Fruit fly (Drosophila melanogaster) whole organism, prepupa: Measurements from ENCODE around the gene CG17564.

Experiments used
- Blimp-1 ChIP-seq: fragments of 200-800 bp; sonication (Bioruptor generic); optimal IDR thresholded peaks from 3 replicates; lab custom pipeline; 2017; ENCODE audit warnings: missing biosample characterization, missing genetic modification characterization, mild to moderate bottlenecking, moderate library complexity, missing genetic modification reagents
- CG10631 ChIP-seq: fragments of 200-800 bp; sonication (Bioruptor generic); optimal IDR thresholded peaks from 2 replicates; lab custom pipeline; 2016; ENCODE audit warnings: missing biosample characterization, missing genetic modification characterization
- CG10669 ChIP-seq: fragments of 200-800 bp; sonication (Bioruptor generic); optimal IDR thresholded peaks from 3 replicates; lab custom pipeline; 2018; ENCODE audit warnings: missing biosample characterization, mild to moderate bottlenecking, missing genetic modification characterization, moderate library complexity
- CG11294 ChIP-seq: fragments of 200-800 bp; sonication (Bioruptor generic); IDR thresholded peaks from 2 replicates; pipeline ENCODE4 v1.3.6; 2022; ENCODE audit warnings: missing biosample characterization, missing genetic modification characterization
- CG11762 ChIP-seq: fragments of 200-800 bp; sonication (Bioruptor generic); optimal IDR thresholded peaks from 3 replicates; lab custom pipeline; 2016; ENCODE audit warnings: missing biosample characterization, missing genetic modification characterization; ENCODE audit not compliant: insufficient read depth
- CG1621 ChIP-seq: fragments of 200-800 bp; sonication (Bioruptor generic); optimal IDR thresholded peaks from 3 replicates; lab custom pipeline; 2018; ENCODE audit warnings: missing biosample characterization, mild to moderate bottlenecking, missing genetic modification characterization
- CG16779 ChIP-seq: fragments of 200-800 bp; sonication (Bioruptor generic); optimal IDR thresholded peaks from 3 replicates; lab custom pipeline; 2017; ENCODE audit warnings: missing biosample characterization, mild to moderate bottlenecking, missing genetic modification characterization
- CG3032 ChIP-seq: fragments of 200-800 bp; optimal IDR thresholded peaks from 2 replicates; lab custom pipeline; 2019; ENCODE audit warnings: missing biosample characterization, mild to moderate bottlenecking, missing genetic modification characterization, moderate library complexity
- CG31627 ChIP-seq: fragments of 200-800 bp; sonication (Bioruptor generic); optimal IDR thresholded peaks from 3 replicates; lab custom pipeline; 2016; ENCODE audit warnings: missing biosample characterization, missing genetic modification characterization
- CG34406 ChIP-seq: fragments of 200-800 bp; sonication (Bioruptor generic); optimal IDR thresholded peaks from 3 replicates; lab custom pipeline; 2016; ENCODE audit warnings: missing biosample characterization, missing genetic modification characterization
- CG3919 ChIP-seq: fragments of 200-800 bp; sonication (Bioruptor generic); optimal IDR thresholded peaks from 3 replicates; lab custom pipeline; 2016; ENCODE audit warnings: missing biosample characterization, missing genetic modification characterization
- CG4318 ChIP-seq: fragments of 200-800 bp; sonication (Bioruptor generic); optimal IDR thresholded peaks from 3 replicates; lab custom pipeline; 2017; ENCODE audit warnings: missing biosample characterization, mild to moderate bottlenecking, missing genetic modification characterization
- CG6163 ChIP-seq: fragments of 200-800 bp; sonication (Bioruptor generic); IDR thresholded peaks from 3 replicates; pipeline ENCODE4 v1.3.6; 2022; ENCODE audit warnings: missing biosample characterization, missing genetic modification characterization
- CG6276 ChIP-seq: fragments of 200-800 bp; sonication (Bioruptor generic); optimal IDR thresholded peaks from 2 replicates; lab custom pipeline; 2017; ENCODE audit warnings: missing biosample characterization, mild to moderate bottlenecking, missing genetic modification characterization
- CG6792 ChIP-seq: fragments of 200-800 bp; sonication (Bioruptor generic); optimal IDR thresholded peaks from 3 replicates; lab custom pipeline; 2016; ENCODE audit warnings: missing biosample characterization, missing genetic modification characterization
- CG6854 ChIP-seq: fragments of 200-800 bp; sonication (Bioruptor generic); optimal IDR thresholded peaks from 2 replicates; lab custom pipeline; 2017; ENCODE audit warnings: missing biosample characterization, mild to moderate bottlenecking, missing genetic modification characterization
- CG7368 ChIP-seq: fragments of 200-800 bp; sonication (Bioruptor generic); optimal IDR thresholded peaks from 3 replicates; lab custom pipeline; 2016; ENCODE audit warnings: missing biosample characterization, missing genetic modification characterization
- CG8319 ChIP-seq: fragments of 200-800 bp; sonication (Bioruptor generic); optimal IDR thresholded peaks from 3 replicates; lab custom pipeline; 2016; ENCODE audit warnings: missing biosample characterization, missing genetic modification characterization
- CG8632 ChIP-seq: fragments of 200-800 bp; sonication (Bioruptor generic); optimal IDR thresholded peaks from 3 replicates; lab custom pipeline; 2016; ENCODE audit warnings: missing biosample characterization, missing genetic modification characterization
- CG9139 ChIP-seq: fragments of 200-800 bp; sonication (Bioruptor generic); optimal IDR thresholded peaks from 3 replicates; lab custom pipeline; 2017; ENCODE audit warnings: missing biosample characterization, mild to moderate bottlenecking, missing genetic modification characterization
- Eip75B ChIP-seq: fragments of 200-800 bp; sonication (Bioruptor generic); optimal IDR thresholded peaks from 3 replicates; lab custom pipeline; 2016; ENCODE audit warnings: missing biosample characterization, missing genetic modification characterization
- Eip78C ChIP-seq: fragments of 200-800 bp; sonication (Bioruptor generic); peaks from one replicate; lab custom pipeline; 2016; ENCODE audit warnings: missing biosample characterization, missing genetic modification characterization
- Ets21C ChIP-seq: fragments of 200-800 bp; sonication (Bioruptor generic); optimal IDR thresholded peaks from 3 replicates; lab custom pipeline; 2016; ENCODE audit warnings: missing biosample characterization, missing genetic modification characterization
- Ets96B ChIP-seq: fragments of 200-800 bp; optimal IDR thresholded peaks from 2 replicates; lab custom pipeline; 2019; ENCODE audit warnings: missing biosample characterization, mild to moderate bottlenecking, missing genetic modification characterization, moderate library complexity
- Gug ChIP-seq: fragments of 200-800 bp; sonication (Bioruptor generic); IDR thresholded peaks from 2 replicates; pipeline ENCODE4 v1.3.6; 2022; ENCODE audit warnings: missing biosample characterization, missing genetic modification characterization
- Hr38 ChIP-seq: sonication (Bioruptor generic); optimal IDR thresholded peaks from 2 replicates; lab custom pipeline; 2016; ENCODE audit warnings: missing biosample characterization, missing genetic modification characterization
- Hr4 ChIP-seq: fragments of 200-800 bp; sonication (Bioruptor generic); optimal IDR thresholded peaks from 3 replicates; lab custom pipeline; 2016; ENCODE audit warnings: missing biosample characterization, missing genetic modification characterization
- Lpt ChIP-seq: fragments of 200-800 bp; sonication (Bioruptor generic); optimal IDR thresholded peaks from 3 replicates; lab custom pipeline; 2016; ENCODE audit warnings: missing biosample characterization, missing genetic modification characterization
- Met ChIP-seq: fragments of 200-800 bp; sonication (Bioruptor generic); optimal IDR thresholded peaks from 3 replicates; lab custom pipeline; 2016; ENCODE audit warnings: missing biosample characterization, missing genetic modification characterization
- OdsH ChIP-seq: fragments of 200-800 bp; sonication (Bioruptor generic); optimal IDR thresholded peaks from 3 replicates; lab custom pipeline; 2016; ENCODE audit warnings: missing biosample characterization, missing genetic modification characterization
- Smox ChIP-seq: fragments of 200-800 bp; sonication (Bioruptor generic); optimal IDR thresholded peaks from 3 replicates; lab custom pipeline; 2016; ENCODE audit warnings: missing biosample characterization, missing genetic modification characterization
- Sox102F ChIP-seq: fragments of 200-800 bp; sonication (Bioruptor generic); optimal IDR thresholded peaks from 2 replicates; lab custom pipeline; 2016; ENCODE audit warnings: missing biosample characterization, mild to moderate bottlenecking, missing genetic modification characterization
- Sox14 ChIP-seq: fragments of 200-800 bp; sonication (Bioruptor generic); optimal IDR thresholded peaks from 3 replicates; lab custom pipeline; 2016; ENCODE audit warnings: missing biosample characterization, missing genetic modification characterization
- achi ChIP-seq: fragments of 200-800 bp; sonication (Bioruptor generic); optimal IDR thresholded peaks from 3 replicates; lab custom pipeline; 2016; ENCODE audit warnings: missing biosample characterization, missing genetic modification characterization
- acj6 ChIP-seq: fragments of 200-800 bp; sonication (Bioruptor generic); optimal IDR thresholded peaks from 3 replicates; lab custom pipeline; 2016; ENCODE audit warnings: missing biosample characterization, missing genetic modification characterization
- cyc ChIP-seq: fragments of 200-800 bp; sonication (Bioruptor generic); optimal IDR thresholded peaks from 3 replicates; lab custom pipeline; 2016; ENCODE audit warnings: missing biosample characterization, missing genetic modification characterization
- dsx ChIP-seq: fragments of 200-800 bp; optimal IDR thresholded peaks from 3 replicates; lab custom pipeline; 2019; ENCODE audit warnings: missing biosample characterization, mild to moderate bottlenecking, missing genetic modification characterization, moderate library complexity; ENCODE audit not compliant: poor library complexity, severe bottlenecking
- eg ChIP-seq: fragments of 200-800 bp; sonication (Bioruptor generic); IDR thresholded peaks from 3 replicates; pipeline ENCODE4 v1.3.6; 2022; ENCODE audit warnings: missing biosample characterization, missing genetic modification characterization
- esn ChIP-seq: fragments of 200-800 bp; sonication (Bioruptor generic); optimal IDR thresholded peaks from 2 replicates; lab custom pipeline; 2016; ENCODE audit warnings: missing biosample characterization, mild to moderate bottlenecking, missing genetic modification characterization, moderate library complexity
- fd59A ChIP-seq: fragments of 200-800 bp; sonication (Bioruptor generic); optimal IDR thresholded peaks from 2 replicates; lab custom pipeline; 2017; ENCODE audit warnings: missing biosample characterization, mild to moderate bottlenecking, missing genetic modification characterization, missing genetic modification reagents
- fd85E ChIP-seq: fragments of 200-800 bp; sonication (Bioruptor generic); optimal IDR thresholded peaks from 3 replicates; lab custom pipeline; 2016; ENCODE audit warnings: missing biosample characterization, missing genetic modification characterization
- lz ChIP-seq: fragments of 200-800 bp; sonication (Bioruptor generic); optimal IDR thresholded peaks from 3 replicates; lab custom pipeline; 2016; ENCODE audit warnings: missing biosample characterization, missing genetic modification characterization
- net ChIP-seq: fragments of 200-800 bp; sonication (Bioruptor generic); optimal IDR thresholded peaks from 3 replicates; lab custom pipeline; 2016; ENCODE audit warnings: missing biosample characterization, missing genetic modification characterization
- pdm3 ChIP-seq: fragments of 200-800 bp; sonication (Bioruptor generic); optimal IDR thresholded peaks from 3 replicates; lab custom pipeline; 2016; ENCODE audit warnings: missing biosample characterization, missing genetic modification characterization
- salr ChIP-seq, 2 experiments: fragments of 200-800 bp; sonication (Bioruptor generic); optimal IDR thresholded peaks; 3 replicates each; lab custom pipeline; 2016 to 2018; ENCODE audit warnings: missing biosample characterization in 2 of 2, missing genetic modification characterization in 2 of 2, mild to moderate bottlenecking in 1 of 2
- ss ChIP-seq, 2 experiments: fragments of 200-800 bp; sonication (Bioruptor generic); optimal IDR thresholded peaks; 2 replicates in 1 of 2; 3 replicates in 1 of 2; lab custom pipeline; 2017 to 2018; ENCODE audit warnings: mild to moderate bottlenecking in 2 of 2, missing biosample characterization in 2 of 2, missing genetic modification characterization in 2 of 2, moderate library complexity in 1 of 2
- topi ChIP-seq: fragments of 200-800 bp; sonication (Bioruptor generic); optimal IDR thresholded peaks from 3 replicates; lab custom pipeline; 2016; ENCODE audit warnings: missing biosample characterization, missing genetic modification characterization
- vri ChIP-seq: fragments of 200-800 bp; sonication (Bioruptor generic); optimal IDR thresholded peaks from 3 replicates; lab custom pipeline; 2016; ENCODE audit warnings: missing biosample characterization, mild to moderate bottlenecking, missing genetic modification characterization

CG17564 gene

dm6 chr2L:19254079-19254478, 45.7 kb downstream of the CG17564 start (continued):
- peak; percentile 35 for TF ChIP-seq CG3032
- TF ChIP-seq fd59A (GFP tag; lab: Kevin White, UChicago) = no peak
- peak; percentile 52 for TF ChIP-seq Ets96B (tag; lab: Kevin White, UChicago)
- no peak for TF ChIP-seq CG6163 (GFP tag; lab: Robert Waterston, UW)
- no peak for TF ChIP-seq CG16779 (tag; lab: Kevin White, UChicago)
- peak; percentile 5 for TF ChIP-seq lz (GFP tag; lab: Kevin White, UChicago)
- TF ChIP-seq OdsH (GFP tag; lab: Kevin White, UChicago) = peak; percentile 18
- no peak for TF ChIP-seq CG4318 (GFP tag; lab: Kevin White, UChicago)
- peak; percentile 9 for TF ChIP-seq CG31627 (GFP tag; lab: Kevin White, UChicago)
- peak; percentile 6 for TF ChIP-seq Met (GFP tag; lab: Kevin White, UChicago)
- peak; percentile 5 for TF ChIP-seq Sox14 (GFP tag; lab: Kevin White, UChicago)
- peak; percentile 37 for TF ChIP-seq CG10669 (GFP tag; lab: Kevin White, UChicago)
- TF ChIP-seq CG34406 (GFP tag; lab: Kevin White, UChicago) = peak; percentile 4
- peak; percentile 15 for TF ChIP-seq CG3919 (GFP tag; lab: Kevin White, UChicago)
- peak; percentile 80 for TF ChIP-seq Eip78C
- no peak for TF ChIP-seq cyc (GFP tag; lab: Kevin White, UChicago)
- TF ChIP-seq CG6276 = no peak
- no peak for TF ChIP-seq Sox102F (GFP tag; lab: Kevin White, UChicago)
- TF ChIP-seq CG7368 (GFP tag; lab: Kevin White, UChicago) = peak; percentile 8
- TF ChIP-seq vri = no peak
- TF ChIP-seq Gug = no peak
- TF ChIP-seq CG10631 (GFP tag; lab: Kevin White, UChicago) = peak; percentile 37
- TF ChIP-seq Ets21C (GFP tag; lab: Kevin White, UChicago) = no peak
- TF ChIP-seq CG8319 (GFP tag; lab: Kevin White, UChicago) = no peak
- TF ChIP-seq fd85E (GFP tag; lab: Kevin White, UChicago) = no peak
- peak; percentile 28 for TF ChIP-seq Hr4
- TF ChIP-seq ss (GFP tag; optimal IDR thresholded peaks at IDR 0.05; lab: Kevin White, UChicago) = peak in 1 of 2 experiments; percentile 18
- no peak for TF ChIP-seq CG9139 (GFP tag; lab: Kevin White, UChicago)
- peak; percentile 10 for TF ChIP-seq net (GFP tag; lab: Kevin White, UChicago)
- TF ChIP-seq CG1621 = no peak
- TF ChIP-seq Blimp-1 = no peak
- TF ChIP-seq CG6792 = peak; percentile 6

DNA sequence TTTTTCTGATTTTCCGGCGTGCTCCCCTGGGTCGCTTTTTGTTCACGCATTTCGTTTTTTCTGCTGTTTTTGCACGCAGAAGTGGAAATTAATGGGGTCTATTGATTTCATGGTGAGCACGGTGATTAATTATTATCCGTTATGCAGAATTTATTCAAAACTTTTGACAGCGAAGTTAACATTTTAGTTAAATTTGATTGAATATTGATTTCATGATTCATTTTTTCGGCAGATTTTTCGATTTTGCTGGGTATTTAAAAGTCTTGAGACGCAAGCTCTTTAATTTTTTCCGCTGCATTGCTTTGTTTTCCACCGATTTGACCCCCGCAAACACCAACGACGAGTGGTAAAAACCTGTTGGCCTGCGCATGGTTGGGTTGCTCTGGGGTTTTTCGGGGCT, 47.3 kb downstream of the CG17564 start:
- TF ChIP-seq Hr38 (no peak), CG8319 (GFP tag; lab: Kevin White, UChicago) (no peak), CG10669 (GFP tag; lab: Kevin White, UChicago) (peak; percentile 7), Smox (GFP tag; lab: Kevin White, UChicago) (peak; percentile 33), Sox14 (GFP tag; lab: Kevin White, UChicago) (peak; percentile 26), CG10631 (GFP tag; lab: Kevin White, UChicago) (peak; percentile 24), fd59A (GFP tag; lab: Kevin White, UChicago) (peak; percentile 6), CG3032 (peak; percentile 11), achi (GFP tag; lab: Kevin White, UChicago) (peak; percentile 51), salr (GFP tag; optimal IDR thresholded peaks at IDR 0.05; lab: Kevin White, UChicago) (peak in 1 of 2 experiments; percentile 46), CG6276 (peak; percentile 50), net (GFP tag; lab: Kevin White, UChicago) (peak; percentile 51), CG6163 (GFP tag; lab: Robert Waterston, UW) (peak; percentile 69; the same call in 2 of the 3 replicates), ss (GFP tag; optimal IDR thresholded peaks at IDR 0.05; lab: Kevin White, UChicago) (no peak), esn (GFP tag; lab: Kevin White, UChicago) (no peak), dsx (GFP tag; lab: Kevin White, UChicago) (no peak), topi (GFP tag; lab: Kevin White, UChicago) (peak; percentile 36), CG11294 (GFP tag; lab: Robert Waterston, UW) (peak; percentile 51), CG9139 (GFP tag; lab: Kevin White, UChicago) (no peak), Blimp-1 (no peak), CG31627 (GFP tag; lab: Kevin White, UChicago) (peak; percentile 18), pdm3 (GFP tag; lab: Kevin White, UChicago) (peak; percentile 65), eg (GFP tag; lab: Robert Waterston, UW) (peak; percentile 88), acj6 (GFP tag; lab: Kevin White, UChicago) (peak; percentile 24), Eip75B (GFP tag; lab: Kevin White, UChicago) (peak; percentile 3), CG8632 (GFP tag; lab: Kevin White, UChicago) (no peak), Sox102F (GFP tag; lab: Kevin White, UChicago) (peak; percentile 15), vri (no peak), lz (GFP tag; lab: Kevin White, UChicago) (peak; percentile 31), CG6854 (GFP tag; lab: Kevin White, UChicago) (no peak), CG1621 (no peak), Lpt (peak; percentile 61), CG11762 (GFP tag; lab: Kevin White, UChicago) (no peak), CG4318 (GFP tag; lab: Kevin White, UChicago) (peak; percentile 50)
